Fruit fly (Drosophila melanogaster) whole organism, embryonic: ENCODE measurements around the gene CG7943.

ENCODE experiments used
- Aef1 ChIP-seq: fragments of 200-800 bp; sonication (Bioruptor generic); IDR thresholded peaks from 3 replicates; pipeline ENCODE4 v1.3.6; 2022; ENCODE audit warnings: missing biosample characterization, missing genetic modification characterization
- Antp ChIP-seq: fragments of 200-800 bp; sonication (Bioruptor generic); optimal IDR thresholded peaks from 3 replicates; lab custom pipeline; 2016; ENCODE audit warnings: missing biosample characterization, missing genetic modification characterization
- Atf3 ChIP-seq: fragments of 200-800 bp; sonication (Bioruptor generic); optimal IDR thresholded peaks from 3 replicates; lab custom pipeline; 2016; ENCODE audit warnings: missing biosample characterization, missing genetic modification characterization
- Atf6 ChIP-seq: fragments of 200-800 bp; sonication (Bioruptor generic); IDR thresholded peaks from 2 replicates; pipeline ENCODE4 v1.3.6; 2022; ENCODE audit warnings: missing biosample characterization, missing genetic modification characterization
- CG10366 ChIP-seq: fragments of 200-800 bp; sonication (Bioruptor generic); IDR thresholded peaks from 2 replicates; pipeline ENCODE4 v1.3.6; 2022; ENCODE audit warnings: missing biosample characterization, missing genetic modification characterization
- CG11504 ChIP-seq: fragments of 200-800 bp; sonication (Bioruptor generic); optimal IDR thresholded peaks from 3 replicates; lab custom pipeline; 2019; ENCODE audit warnings: missing biosample characterization, mild to moderate bottlenecking, missing genetic modification characterization, moderate library complexity
- CG11696 ChIP-seq: fragments of 200-800 bp; sonication (Bioruptor generic); IDR thresholded peaks from 2 replicates; pipeline ENCODE4 v1.3.6; 2022; ENCODE audit warnings: missing biosample characterization, missing genetic modification characterization
- CG12391 ChIP-seq: fragments of 200-800 bp; sonication (Bioruptor generic); optimal IDR thresholded peaks from 3 replicates; lab custom pipeline; 2018; ENCODE audit warnings: missing biosample characterization, mild to moderate bottlenecking, missing genetic modification characterization, moderate library complexity
- CG15073 ChIP-seq: fragments of 200-800 bp; sonication (Bioruptor generic); optimal IDR thresholded peaks from 2 replicates; lab custom pipeline; 2016; ENCODE audit warnings: missing biosample characterization, missing genetic modification characterization
- CG15269 ChIP-seq: fragments of 200-800 bp; sonication (Bioruptor generic); optimal IDR thresholded peaks from 2 replicates; lab custom pipeline; 2018; ENCODE audit warnings: missing biosample characterization, mild to moderate bottlenecking, missing genetic modification characterization, moderate library complexity
- CG15601 ChIP-seq: fragments of 200-800 bp; sonication (Bioruptor generic); optimal IDR thresholded peaks from 3 replicates; lab custom pipeline; 2019; ENCODE audit warnings: missing biosample characterization, mild to moderate bottlenecking, missing genetic modification characterization, moderate library complexity
- CG17359 ChIP-seq: fragments of 200-800 bp; sonication (Bioruptor generic); optimal IDR thresholded peaks from 3 replicates; lab custom pipeline; 2018; ENCODE audit warnings: missing biosample characterization, mild to moderate bottlenecking, missing genetic modification characterization, moderate library complexity
- CG18011 ChIP-seq: fragments of 200-800 bp; sonication (Bioruptor generic); optimal IDR thresholded peaks from 2 replicates; lab custom pipeline; 2017; ENCODE audit warnings: missing biosample characterization, missing genetic modification characterization, mild to moderate bottlenecking, moderate library complexity, missing genotype
- CG2678 ChIP-seq: fragments of 200-800 bp; sonication (Bioruptor generic); optimal IDR thresholded peaks from 3 replicates; lab custom pipeline; 2019; ENCODE audit warnings: missing biosample characterization, mild to moderate bottlenecking, missing genetic modification characterization, moderate library complexity
- CG30403 ChIP-seq: fragments of 200-800 bp; sonication (Bioruptor generic); optimal IDR thresholded peaks from 3 replicates; lab custom pipeline; 2016; ENCODE audit warnings: missing biosample characterization, missing genetic modification characterization
- CG4854 ChIP-seq: fragments of 200-800 bp; sonication (Bioruptor generic); optimal IDR thresholded peaks from 2 replicates; lab custom pipeline; 2016; ENCODE audit warnings: missing biosample characterization, missing genetic modification characterization, inconsistent platforms
- CG6765 ChIP-seq: fragments of 200-800 bp; sonication (Bioruptor generic); optimal IDR thresholded peaks from 3 replicates; lab custom pipeline; 2017; ENCODE audit warnings: missing biosample characterization, mild to moderate bottlenecking, missing genetic modification characterization
- CG7839 ChIP-seq: fragments of 200-800 bp; sonication (Bioruptor generic); optimal IDR thresholded peaks from 3 replicates; lab custom pipeline; 2018; ENCODE audit warnings: missing biosample characterization, mild to moderate bottlenecking, missing genetic modification characterization, moderate library complexity
- CG8290 ChIP-seq, 3 experiments: fragments of 200-800 bp; sonication (Bioruptor generic); optimal IDR thresholded peaks; 2 replicates each; lab custom pipeline; 2016 to 2019; ENCODE audit warnings: missing biosample characterization in 3 of 3, missing genetic modification characterization in 3 of 3, mild to moderate bottlenecking in 2 of 3, moderate library complexity in 1 of 3
- CG9932 ChIP-seq: fragments of 200-800 bp; sonication (Bioruptor generic); IDR thresholded peaks from 2 replicates; pipeline ENCODE4 v1.3.6; 2022; ENCODE audit warnings: missing biosample characterization, missing genetic modification characterization
- Dek ChIP-seq: fragments of 200-800 bp; sonication (Bioruptor generic); optimal IDR thresholded peaks from 3 replicates; lab custom pipeline; 2019; ENCODE audit warnings: missing biosample characterization, mild to moderate bottlenecking, missing genetic modification characterization, moderate library complexity
- Dip3 ChIP-seq: fragments of 200-800 bp; sonication (Bioruptor generic); optimal IDR thresholded peaks from 3 replicates; lab custom pipeline; 2016; ENCODE audit warnings: missing biosample characterization, missing genetic modification characterization
- Gug ChIP-seq: fragments of 200-800 bp; sonication (Bioruptor generic); IDR thresholded peaks from 4 replicates; pipeline ENCODE4 v1.3.6; 2022; ENCODE audit warnings: missing biosample characterization, missing genetic modification characterization
- H15 ChIP-seq: fragments of 200-800 bp; sonication (Bioruptor generic); IDR thresholded peaks from 3 replicates; pipeline ENCODE4 v1.3.6; 2022; ENCODE audit warnings: missing biosample characterization, missing genetic modification characterization
- H2.0 ChIP-seq: fragments of 200-800 bp; sonication (Bioruptor generic); IDR thresholded peaks from 2 replicates; pipeline ENCODE4 v1.3.6; 2022; ENCODE audit warnings: missing biosample characterization, missing genetic modification characterization
- HLH3B ChIP-seq: fragments of 200-800 bp; sonication (Bioruptor generic); IDR thresholded peaks from 2 replicates; pipeline ENCODE4 v1.3.6; 2022; ENCODE audit warnings: missing biosample characterization, missing genetic modification characterization
- Meics ChIP-seq: fragments of 200-800 bp; sonication (Bioruptor generic); optimal IDR thresholded peaks from 2 replicates; lab custom pipeline; 2017; ENCODE audit warnings: missing biosample characterization, mild to moderate bottlenecking, missing genetic modification characterization
- Mes4 ChIP-seq: fragments of 200-800 bp; sonication (Bioruptor generic); optimal IDR thresholded peaks from 2 replicates; lab custom pipeline; 2016; ENCODE audit warnings: missing biosample characterization, missing genetic modification characterization
- Rx ChIP-seq: fragments of 200-800 bp; sonication (Bioruptor generic); IDR thresholded peaks from 2 replicates; pipeline ENCODE4 v1.3.6; 2022; ENCODE audit warnings: missing biosample characterization, missing genetic modification characterization
- Sox102F ChIP-seq: fragments of 200-800 bp; sonication (Bioruptor generic); optimal IDR thresholded peaks from 2 replicates; lab custom pipeline; 2018; ENCODE audit warnings: missing biosample characterization, mild to moderate bottlenecking, missing genetic modification characterization, moderate library complexity
- ac ChIP-seq: fragments of 200-800 bp; sonication (Bioruptor generic); optimal IDR thresholded peaks from 3 replicates; lab custom pipeline; 2017; ENCODE audit warnings: missing biosample characterization, mild to moderate bottlenecking, missing genetic modification characterization
- ase ChIP-seq: fragments of 200-800 bp; sonication (Bioruptor generic); IDR thresholded peaks from 3 replicates; pipeline ENCODE4 v1.3.6; 2022; ENCODE audit warnings: missing biosample characterization, missing genetic modification characterization
- bab2 ChIP-seq: fragments of 200-800 bp; sonication (Bioruptor generic); optimal IDR thresholded peaks from 2 replicates; lab custom pipeline; 2016; ENCODE audit warnings: missing biosample characterization, missing genetic modification characterization
- bsh ChIP-seq, 2 experiments: fragments of 200-800 bp; sonication (Bioruptor generic); optimal IDR thresholded peaks; 2 replicates each; lab custom pipeline; 2017 to 2018; ENCODE audit warnings: mild to moderate bottlenecking in 2 of 2, missing biosample characterization in 2 of 2, missing genetic modification characterization in 2 of 2, moderate library complexity in 1 of 2
- ci ChIP-seq: fragments of 200-800 bp; sonication (Bioruptor generic); IDR thresholded peaks from 3 replicates; pipeline ENCODE4 v1.3.6; 2022; ENCODE audit warnings: missing biosample characterization, missing genetic modification characterization
- lab ChIP-seq: fragments of 200-800 bp; sonication (Bioruptor generic); optimal IDR thresholded peaks from 3 replicates; lab custom pipeline; 2017; ENCODE audit warnings: missing biosample characterization, missing genetic modification characterization, mild to moderate bottlenecking, moderate library complexity, missing genetic modification reagents
- nau ChIP-seq: fragments of 200-800 bp; sonication (Bioruptor generic); optimal IDR thresholded peaks from 3 replicates; lab custom pipeline; 2017; ENCODE audit warnings: missing biosample characterization, mild to moderate bottlenecking, missing genetic modification characterization, missing genetic modification reagents
- nerfin-2 ChIP-seq: fragments of 200-800 bp; sonication (Bioruptor generic); IDR thresholded peaks from 2 replicates; pipeline ENCODE4 v1.3.6; 2022; ENCODE audit warnings: missing biosample characterization, missing genetic modification characterization; ENCODE audit not compliant: partially characterized antibody
- p53 ChIP-seq: fragments of 200-800 bp; sonication (Bioruptor generic); optimal IDR thresholded peaks from 2 replicates; lab custom pipeline; 2016; ENCODE audit warnings: missing biosample characterization, missing genetic modification characterization
- pan ChIP-seq, 4 experiments: fragments of >200 bp in 3 of 4; fragments of 200-800 bp in 1 of 4; sonication (Bioruptor generic) in 1 of 4; optimal IDR thresholded peaks in 3 of 4; IDR thresholded peaks in 1 of 4; 2 replicates each; pipeline versions ENCODE4 v1.3.6 to Lab custom; 2017 to 2022; ENCODE audit warnings: missing biosample characterization in 2 of 4, missing genetic modification characterization in 2 of 4, mixed read lengths in 1 of 4
- prd ChIP-seq, 3 experiments: fragments of >200 bp in 2 of 3; fragments of 200-800 bp in 1 of 3; sonication (Bioruptor generic) in 1 of 3; optimal IDR thresholded peaks in 2 of 3; IDR thresholded peaks in 1 of 3; 2 replicates in 2 of 3; 3 replicates in 1 of 3; pipeline versions ENCODE4 v1.3.6 to Lab custom; 2017 to 2022; ENCODE audit warnings: missing biosample characterization in 1 of 3, missing genetic modification characterization in 1 of 3
- ro ChIP-seq: fragments of 200-800 bp; sonication (Bioruptor generic); IDR thresholded peaks from 2 replicates; pipeline ENCODE4 v1.3.6; 2022; ENCODE audit warnings: missing biosample characterization, missing genetic modification characterization
- sens ChIP-seq: fragments of 200-800 bp; sonication (Bioruptor generic); peaks from one replicate; lab custom pipeline; 2016; ENCODE audit warnings: missing biosample characterization, missing genetic modification characterization
- sisA ChIP-seq: fragments of 200-800 bp; sonication (Bioruptor generic); IDR thresholded peaks from 2 replicates; pipeline ENCODE4 v1.3.6; 2022; ENCODE audit warnings: missing biosample characterization, missing genetic modification characterization
- ssp ChIP-seq: fragments of 200-800 bp; sonication (Bioruptor generic); IDR thresholded peaks from 2 replicates; pipeline ENCODE4 v1.3.6; 2022; ENCODE audit warnings: missing biosample characterization, missing genetic modification characterization
- tgo ChIP-seq: fragments of 200-800 bp; sonication (Bioruptor generic); IDR thresholded peaks from 3 replicates; pipeline ENCODE4 v1.3.6; 2022; ENCODE audit warnings: missing biosample characterization, missing genetic modification characterization
- toy ChIP-seq: fragments of 200-800 bp; sonication (Bioruptor generic); IDR thresholded peaks from 2 replicates; pipeline ENCODE4 v1.3.6; 2022; ENCODE audit warnings: missing biosample characterization, missing genetic modification characterization
- yki ChIP-seq: fragments of >200 bp; optimal IDR thresholded peaks from 3 replicates; lab custom pipeline; 2018
- zfh2 ChIP-seq: fragments of 200-800 bp; sonication (Bioruptor generic); optimal IDR thresholded peaks from 2 replicates; lab custom pipeline; 2016; ENCODE audit warnings: missing biosample characterization, missing genetic modification characterization

CG7943 gene

dm6 chr3R:30095855-30096254 lies 49.6 kb downstream of the CG7943 start:
- TF ChIP-seq HLH3B (GFP tag; lab: Robert Waterston, UW) (0 out of 2 replicates have a peak, but pooled peaks have one; percentile 32), pan (optimal IDR thresholded peaks at IDR 0.05; lab: Kevin White, UChicago) (no peak), pan (GFP tag; optimal IDR thresholded peaks at IDR 0.05 in 1 of 2, IDR thresholded peaks at IDR 0.05 in 1 of 2) (peak in 1 of 2 experiments; percentile 40), Dek (no peak), prd (optimal IDR thresholded peaks at IDR 0.05; lab: Kevin White, UChicago) (no peak), prd (GFP tag; IDR thresholded peaks at IDR 0.05; lab: Robert Waterston, UW) (peak; percentile 56; the same call in 1 of the 3 replicates), CG2678 (peak; percentile 22), Antp (GFP tag; lab: Kevin White, UChicago) (peak; percentile 25), p53 (GFP tag; lab: Kevin White, UChicago) (no peak), ac (no peak), toy (GFP tag; lab: Robert Waterston, UW) (no peak), ssp (no peak), Meics (peak; percentile 1), CG4854 (GFP tag; lab: Kevin White, UChicago) (no peak), Sox102F (peak; percentile 23), Dip3 (GFP tag; lab: Kevin White, UChicago) (peak; percentile 46), sens (GFP tag; lab: Kevin White, UChicago) (peak; percentile 82), CG6765 (GFP tag; lab: Kevin White, UChicago) (no peak), CG15073 (GFP tag; lab: Kevin White, UChicago) (no peak), tgo (peak; percentile 38; the same call in 1 of the 3 replicates), ase (GFP tag; lab: Robert Waterston, UW) (no peak), Atf6 (GFP tag; lab: Robert Waterston, UW) (no peak), H2.0 (GFP tag; lab: Robert Waterston, UW) (peak; percentile 27; the same call in 1 of the 2 replicates), Aef1 (GFP tag; lab: Robert Waterston, UW) (peak; percentile 27; the same call in 1 of the 3 replicates), CG12391 (tag; lab: Kevin White, UChicago) (no peak), sisA (GFP tag; lab: Robert Waterston, UW) (peak; percentile 39), nau (GFP tag; lab: Kevin White, UChicago) (no peak), Rx (GFP tag; lab: Robert Waterston, UW) (peak; percentile 40; the same call in 1 of the 2 replicates), zfh2 (peak; percentile 48), H15 (GFP tag; lab: Robert Waterston, UW) (0 out of 3 replicates have a peak, but pooled peaks have one; percentile 34), CG15601 (tag; lab: Kevin White, UChicago) (no peak), Atf3 (GFP tag; lab: Kevin White, UChicago) (peak; percentile 3), ci (GFP tag; lab: Robert Waterston, UW) (peak; percentile 59; the same call in 1 of the 3 replicates), CG15269 (tag; lab: Kevin White, UChicago) (peak; percentile 5), CG8290 (GFP tag; optimal IDR thresholded peaks at IDR 0.05; lab: Kevin White, UChicago) (no peak), CG8290 (tag; optimal IDR thresholded peaks at IDR 0.05; lab: Kevin White, UChicago) (peak in 1 of 2 experiments; percentile 59), CG18011 (no peak), CG7839 (peak; percentile 12), lab (GFP tag; lab: Kevin White, UChicago) (peak; percentile 7), CG30403 (GFP tag; lab: Kevin White, UChicago) (no peak), bsh (GFP tag; optimal IDR thresholded peaks at IDR 0.05; lab: Kevin White, UChicago) (peak in 1 of 2 experiments; percentile 58), yki (lab: Kevin White, UChicago) (no peak), CG17359 (tag; lab: Kevin White, UChicago) (peak; percentile 18), CG10366 (GFP tag; lab: Robert Waterston, UW) (peak; percentile 25; the same call in 1 of the 2 replicates), nerfin-2 (GFP tag; lab: Robert Waterston, UW) (no peak), Gug (GFP tag; lab: Robert Waterston, UW) (peak; percentile 16; the same call in 1 of the 4 replicates), bab2 (GFP tag; lab: Kevin White, UChicago) (peak; percentile 17), CG11504 (tag; lab: Kevin White, UChicago) (peak; percentile 30), ro (GFP tag; lab: Robert Waterston, UW) (no peak), CG11696 (0 out of 2 replicates have a peak, but pooled peaks have one; percentile 59), CG9932 (peak; percentile 45), Mes4 (GFP tag; lab: Kevin White, UChicago) (no peak)
